Worm (Caenorhabditis elegans): ENCODE measurements around the gene ins-12.

DNA sequence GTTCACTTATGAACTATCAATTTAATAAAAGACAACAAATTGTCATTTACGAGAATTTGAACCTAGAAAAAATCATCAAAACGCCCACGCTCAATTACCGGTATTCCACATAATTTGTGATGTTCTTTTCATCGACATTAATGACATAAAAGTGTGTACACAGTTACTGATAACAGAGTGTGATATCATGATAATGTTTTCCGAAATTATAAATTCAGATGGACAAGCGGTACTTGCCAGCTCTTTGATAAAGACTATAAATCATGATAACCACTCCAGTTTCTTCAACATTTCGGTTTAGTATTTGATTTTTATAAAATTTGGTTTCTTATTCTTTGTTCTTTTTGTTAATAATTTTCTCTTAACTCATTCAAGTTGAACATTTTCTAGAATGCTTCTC is 31.4 kb downstream of the ins-12 start, which contains the start of gene lys-8:
- TF ChIP-seq ama-1 (optimal IDR thresholded peaks at IDR 0.05) (no peak), nhr-129 (tag; optimal IDR thresholded peaks at IDR 0.05) (no peak), aly-2 (tag; optimal IDR thresholded peaks at IDR 0.05) (no peak), zag-1 (tag; optimal IDR thresholded peaks at IDR 0.05) (no peak), sma-3 (GFP tag; optimal IDR thresholded peaks at IDR 0.05) (no peak), lsy-2 (tag; optimal IDR thresholded peaks at IDR 0.05) (no peak)

All from whole organism, L2 larva.